Fruit fly (Drosophila melanogaster) whole organism, embryonic: ENCODE measurements around the gene CG34057.

Experiments used
- CG11456 ChIP-seq: fragments of 200-800 bp; sonication (Bioruptor generic); IDR thresholded peaks from 3 replicates; pipeline ENCODE4 v1.3.6; 2022; ENCODE audit warnings: missing biosample characterization, missing genetic modification characterization
- CG12071 ChIP-seq: fragments of 200-800 bp; sonication (Bioruptor generic); optimal IDR thresholded peaks from 3 replicates; lab custom pipeline; 2018; ENCODE audit warnings: missing biosample characterization, mild to moderate bottlenecking, missing genetic modification characterization
- CG12155 ChIP-seq: fragments of 200-800 bp; sonication (Bioruptor generic); optimal IDR thresholded peaks from 3 replicates; lab custom pipeline; 2016; ENCODE audit warnings: missing biosample characterization, missing genetic modification characterization
- CG12744 ChIP-seq: fragments of 200-800 bp; sonication (Bioruptor generic); optimal IDR thresholded peaks from 2 replicates; lab custom pipeline; 2016; ENCODE audit warnings: missing biosample characterization, missing genetic modification characterization
- CG14965 ChIP-seq: fragments of 200-800 bp; sonication (Bioruptor generic); optimal IDR thresholded peaks from 2 replicates; lab custom pipeline; 2016; ENCODE audit warnings: missing biosample characterization, missing genetic modification characterization, borderline replicate concordance
- CG16779 ChIP-seq: fragments of 200-800 bp; sonication (Bioruptor generic); IDR thresholded peaks from 2 replicates; pipeline ENCODE4 v1.3.6; 2022; ENCODE audit warnings: missing biosample characterization, missing genetic modification characterization
- CG34224 ChIP-seq: fragments of 200-800 bp; sonication (Bioruptor generic); IDR thresholded peaks from 3 replicates; pipeline ENCODE4 v1.3.6; 2022; ENCODE audit warnings: missing biosample characterization, missing genetic modification characterization; ENCODE audit not compliant: partially characterized antibody
- CG4820 ChIP-seq: fragments of 200-800 bp; sonication (Bioruptor generic); optimal IDR thresholded peaks from 3 replicates; lab custom pipeline; 2016; ENCODE audit warnings: missing biosample characterization, missing genetic modification characterization
- CG5245 ChIP-seq: fragments of 200-800 bp; sonication (Bioruptor generic); optimal IDR thresholded peaks from 3 replicates; lab custom pipeline; 2016; ENCODE audit warnings: missing biosample characterization, missing genetic modification characterization
- Hr78 ChIP-seq, 2 experiments: fragments of 200-800 bp in 1 of 2; fragments of >200 bp in 1 of 2; sonication (Bioruptor generic) in 1 of 2; optimal IDR thresholded peaks; 2 replicates each; lab custom pipeline; 2017 to 2019; ENCODE audit warnings: missing biosample characterization in 2 of 2, missing genetic modification characterization in 2 of 2, mild to moderate bottlenecking in 1 of 2, moderate library complexity in 1 of 2
- Oaz ChIP-seq: fragments of 200-800 bp; sonication (Bioruptor generic); IDR thresholded peaks from 2 replicates; pipeline ENCODE4 v1.3.6; 2022; ENCODE audit warnings: missing biosample characterization, missing genetic modification characterization
- abd-A ChIP-seq: fragments of 200-800 bp; sonication (Bioruptor generic); optimal IDR thresholded peaks from 3 replicates; lab custom pipeline; 2019; ENCODE audit warnings: missing biosample characterization, mild to moderate bottlenecking, missing genetic modification characterization, moderate library complexity
- grn ChIP-seq: fragments of 200-800 bp; sonication (Bioruptor generic); optimal IDR thresholded peaks from 3 replicates; lab custom pipeline; 2017; ENCODE audit warnings: missing biosample characterization, missing genetic modification characterization
- hth ChIP-seq: fragments of >200 bp; optimal IDR thresholded peaks from 2 replicates; lab custom pipeline; 2017; ENCODE audit warnings: inconsistent platforms

dm6 chr3L:900466-901249 is 3.5 kb downstream of the CG34057 start:
- TF ChIP-seq Oaz (GFP tag; lab: Robert Waterston, UW) (no peak), CG12071 (GFP tag; lab: Kevin White, UChicago) (no peak), CG12155 (GFP tag; lab: Kevin White, UChicago) (no peak), CG12744 (GFP tag; lab: Kevin White, UChicago) (no peak), grn (GFP tag; lab: Kevin White, UChicago) (no peak), CG4820 (GFP tag; lab: Kevin White, UChicago) (no peak), abd-A (tag; lab: Kevin White, UChicago) (peak; percentile 92), CG34224 (GFP tag; lab: Robert Waterston, UW) (no peak), CG16779 (GFP tag; lab: Robert Waterston, UW) (no peak), Hr78 (GFP tag; optimal IDR thresholded peaks at IDR 0.05; lab: Kevin White, UChicago) (no peak), CG11456 (GFP tag; lab: Robert Waterston, UW) (0 out of 3 replicates have a peak, but pooled peaks have one; percentile 4), CG14965 (no peak), hth (lab: Kevin White, UChicago) (no peak), CG5245 (no peak)
